Worm (Caenorhabditis elegans): ENCODE data around the gene C15H9.5.

DNA sequence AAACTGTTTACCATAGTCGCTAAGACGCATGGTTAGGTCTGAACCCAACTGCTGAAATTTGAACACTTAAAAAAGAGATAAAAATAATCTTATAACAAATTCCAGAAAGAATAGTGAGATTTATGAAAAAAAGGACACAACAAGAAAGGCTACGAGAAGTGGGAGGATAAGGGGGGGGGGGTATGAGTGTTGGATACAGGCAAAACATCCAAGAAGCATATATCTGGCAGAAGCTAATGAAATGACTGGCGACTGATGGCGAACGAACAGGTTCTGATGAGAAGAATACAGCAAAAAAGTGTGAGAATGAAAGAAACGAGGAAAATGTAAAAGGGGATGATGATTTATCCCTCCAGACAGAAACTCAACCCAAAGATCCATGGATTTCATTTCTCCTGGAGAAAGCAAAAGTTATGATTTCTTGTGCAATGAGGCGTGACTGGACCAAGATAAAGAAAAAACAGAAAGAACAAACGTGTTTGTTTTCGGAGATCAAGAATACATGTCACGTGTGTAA is 27.1 kb upstream of the C15H9.5 start, which contains the start of gene ptr-4:
- no peak for TF ChIP-seq W03F9.2 (tag; optimal IDR thresholded peaks at IDR 0.05)
- no peak for TF ChIP-seq him-1 (tag; optimal IDR thresholded peaks at IDR 0.05)

Data from whole organism, L4/young adult.